Fruit fly (Drosophila melanogaster) whole organism, prepupa: Measurements from ENCODE around the gene CG12576.

ENCODE experiments used
- Blimp-1 ChIP-seq: fragments of 200-800 bp; sonication (Bioruptor generic); optimal IDR thresholded peaks from 3 replicates; lab custom pipeline; 2017; ENCODE audit warnings: missing biosample characterization, missing genetic modification characterization, mild to moderate bottlenecking, moderate library complexity, missing genetic modification reagents
- CG10631 ChIP-seq: fragments of 200-800 bp; sonication (Bioruptor generic); optimal IDR thresholded peaks from 2 replicates; lab custom pipeline; 2016; ENCODE audit warnings: missing biosample characterization, missing genetic modification characterization
- CG10669 ChIP-seq: fragments of 200-800 bp; sonication (Bioruptor generic); optimal IDR thresholded peaks from 3 replicates; lab custom pipeline; 2018; ENCODE audit warnings: missing biosample characterization, mild to moderate bottlenecking, missing genetic modification characterization, moderate library complexity
- CG11294 ChIP-seq: fragments of 200-800 bp; sonication (Bioruptor generic); IDR thresholded peaks from 2 replicates; pipeline ENCODE4 v1.3.6; 2022; ENCODE audit warnings: missing biosample characterization, missing genetic modification characterization
- CG11762 ChIP-seq: fragments of 200-800 bp; sonication (Bioruptor generic); optimal IDR thresholded peaks from 3 replicates; lab custom pipeline; 2016; ENCODE audit warnings: missing biosample characterization, missing genetic modification characterization; ENCODE audit not compliant: insufficient read depth
- CG15336 ChIP-seq: fragments of 200-800 bp; sonication (Bioruptor generic); IDR thresholded peaks from 2 replicates; pipeline ENCODE4 v1.3.6; 2022; ENCODE audit warnings: missing biosample characterization, missing genetic modification characterization
- CG1621 ChIP-seq: fragments of 200-800 bp; sonication (Bioruptor generic); optimal IDR thresholded peaks from 3 replicates; lab custom pipeline; 2018; ENCODE audit warnings: missing biosample characterization, mild to moderate bottlenecking, missing genetic modification characterization
- CG16779 ChIP-seq: fragments of 200-800 bp; sonication (Bioruptor generic); optimal IDR thresholded peaks from 3 replicates; lab custom pipeline; 2017; ENCODE audit warnings: missing biosample characterization, mild to moderate bottlenecking, missing genetic modification characterization
- CG3032 ChIP-seq: fragments of 200-800 bp; optimal IDR thresholded peaks from 2 replicates; lab custom pipeline; 2019; ENCODE audit warnings: missing biosample characterization, mild to moderate bottlenecking, missing genetic modification characterization, moderate library complexity
- CG31627 ChIP-seq: fragments of 200-800 bp; sonication (Bioruptor generic); optimal IDR thresholded peaks from 3 replicates; lab custom pipeline; 2016; ENCODE audit warnings: missing biosample characterization, missing genetic modification characterization
- CG32006 ChIP-seq: fragments of 200-800 bp; sonication (Bioruptor generic); optimal IDR thresholded peaks from 3 replicates; lab custom pipeline; 2017; ENCODE audit warnings: missing biosample characterization, mild to moderate bottlenecking, missing genetic modification characterization
- CG4318 ChIP-seq: fragments of 200-800 bp; sonication (Bioruptor generic); optimal IDR thresholded peaks from 3 replicates; lab custom pipeline; 2017; ENCODE audit warnings: missing biosample characterization, mild to moderate bottlenecking, missing genetic modification characterization
- CG6276 ChIP-seq: fragments of 200-800 bp; sonication (Bioruptor generic); optimal IDR thresholded peaks from 2 replicates; lab custom pipeline; 2017; ENCODE audit warnings: missing biosample characterization, mild to moderate bottlenecking, missing genetic modification characterization
- CG6808 ChIP-seq: fragments of 200-800 bp; sonication (Bioruptor generic); optimal IDR thresholded peaks from 3 replicates; lab custom pipeline; 2017; ENCODE audit warnings: missing biosample characterization, missing genetic modification characterization, mild to moderate bottlenecking, moderate library complexity, missing genetic modification reagents
- CG6854 ChIP-seq: fragments of 200-800 bp; sonication (Bioruptor generic); optimal IDR thresholded peaks from 2 replicates; lab custom pipeline; 2017; ENCODE audit warnings: missing biosample characterization, mild to moderate bottlenecking, missing genetic modification characterization
- CG7368 ChIP-seq: fragments of 200-800 bp; sonication (Bioruptor generic); optimal IDR thresholded peaks from 3 replicates; lab custom pipeline; 2016; ENCODE audit warnings: missing biosample characterization, missing genetic modification characterization
- CG8119 ChIP-seq: fragments of 200-800 bp; sonication (Bioruptor generic); IDR thresholded peaks from 3 replicates; pipeline ENCODE4 v1.3.6; 2022; ENCODE audit warnings: missing biosample characterization, missing genetic modification characterization
- CG9139 ChIP-seq: fragments of 200-800 bp; sonication (Bioruptor generic); optimal IDR thresholded peaks from 3 replicates; lab custom pipeline; 2017; ENCODE audit warnings: missing biosample characterization, mild to moderate bottlenecking, missing genetic modification characterization
- Eip75B ChIP-seq: fragments of 200-800 bp; sonication (Bioruptor generic); optimal IDR thresholded peaks from 3 replicates; lab custom pipeline; 2016; ENCODE audit warnings: missing biosample characterization, missing genetic modification characterization
- Eip78C ChIP-seq: fragments of 200-800 bp; sonication (Bioruptor generic); peaks from one replicate; lab custom pipeline; 2016; ENCODE audit warnings: missing biosample characterization, missing genetic modification characterization
- Eip93F ChIP-seq: fragments of 200-800 bp; sonication (Bioruptor generic); optimal IDR thresholded peaks from 2 replicates; lab custom pipeline; 2016; ENCODE audit warnings: missing biosample characterization, mild to moderate bottlenecking, missing genetic modification characterization
- Ets21C ChIP-seq: fragments of 200-800 bp; sonication (Bioruptor generic); optimal IDR thresholded peaks from 3 replicates; lab custom pipeline; 2016; ENCODE audit warnings: missing biosample characterization, missing genetic modification characterization
- Hr39 ChIP-seq: fragments of 200-800 bp; sonication (Bioruptor generic); optimal IDR thresholded peaks from 2 replicates; lab custom pipeline; 2016; ENCODE audit warnings: missing biosample characterization, missing genetic modification characterization
- Lpt ChIP-seq: fragments of 200-800 bp; sonication (Bioruptor generic); optimal IDR thresholded peaks from 3 replicates; lab custom pipeline; 2016; ENCODE audit warnings: missing biosample characterization, missing genetic modification characterization
- Met ChIP-seq: fragments of 200-800 bp; sonication (Bioruptor generic); optimal IDR thresholded peaks from 3 replicates; lab custom pipeline; 2016; ENCODE audit warnings: missing biosample characterization, missing genetic modification characterization
- Smox ChIP-seq: fragments of 200-800 bp; sonication (Bioruptor generic); optimal IDR thresholded peaks from 3 replicates; lab custom pipeline; 2016; ENCODE audit warnings: missing biosample characterization, missing genetic modification characterization
- Sox14 ChIP-seq: fragments of 200-800 bp; sonication (Bioruptor generic); optimal IDR thresholded peaks from 3 replicates; lab custom pipeline; 2016; ENCODE audit warnings: missing biosample characterization, missing genetic modification characterization
- Sox15 ChIP-seq: fragments of 200-800 bp; sonication (Bioruptor generic); optimal IDR thresholded peaks from 3 replicates; lab custom pipeline; 2016; ENCODE audit warnings: missing biosample characterization, missing genetic modification characterization
- acj6 ChIP-seq: fragments of 200-800 bp; sonication (Bioruptor generic); optimal IDR thresholded peaks from 3 replicates; lab custom pipeline; 2016; ENCODE audit warnings: missing biosample characterization, missing genetic modification characterization
- cyc ChIP-seq: fragments of 200-800 bp; sonication (Bioruptor generic); optimal IDR thresholded peaks from 3 replicates; lab custom pipeline; 2016; ENCODE audit warnings: missing biosample characterization, missing genetic modification characterization
- dac ChIP-seq: fragments of 200-800 bp; sonication (Bioruptor generic); optimal IDR thresholded peaks from 2 replicates; lab custom pipeline; 2017; ENCODE audit warnings: missing biosample characterization, mild to moderate bottlenecking, missing genetic modification characterization
- dsx ChIP-seq: fragments of 200-800 bp; optimal IDR thresholded peaks from 3 replicates; lab custom pipeline; 2019; ENCODE audit warnings: missing biosample characterization, mild to moderate bottlenecking, missing genetic modification characterization, moderate library complexity; ENCODE audit not compliant: poor library complexity, severe bottlenecking
- esn ChIP-seq: fragments of 200-800 bp; sonication (Bioruptor generic); optimal IDR thresholded peaks from 2 replicates; lab custom pipeline; 2016; ENCODE audit warnings: missing biosample characterization, mild to moderate bottlenecking, missing genetic modification characterization, moderate library complexity
- fd59A ChIP-seq: fragments of 200-800 bp; sonication (Bioruptor generic); optimal IDR thresholded peaks from 2 replicates; lab custom pipeline; 2017; ENCODE audit warnings: missing biosample characterization, mild to moderate bottlenecking, missing genetic modification characterization, missing genetic modification reagents
- fd85E ChIP-seq: fragments of 200-800 bp; sonication (Bioruptor generic); optimal IDR thresholded peaks from 3 replicates; lab custom pipeline; 2016; ENCODE audit warnings: missing biosample characterization, missing genetic modification characterization
- fkh ChIP-seq: fragments of 200-800 bp; sonication (Bioruptor generic); optimal IDR thresholded peaks from 3 replicates; lab custom pipeline; 2017; ENCODE audit warnings: missing biosample characterization, mild to moderate bottlenecking, missing genetic modification characterization, moderate library complexity
- lz ChIP-seq: fragments of 200-800 bp; sonication (Bioruptor generic); optimal IDR thresholded peaks from 3 replicates; lab custom pipeline; 2016; ENCODE audit warnings: missing biosample characterization, missing genetic modification characterization
- net ChIP-seq: fragments of 200-800 bp; sonication (Bioruptor generic); optimal IDR thresholded peaks from 3 replicates; lab custom pipeline; 2016; ENCODE audit warnings: missing biosample characterization, missing genetic modification characterization
- pdm3 ChIP-seq: fragments of 200-800 bp; sonication (Bioruptor generic); optimal IDR thresholded peaks from 3 replicates; lab custom pipeline; 2016; ENCODE audit warnings: missing biosample characterization, missing genetic modification characterization
- salr ChIP-seq, 2 experiments: fragments of 200-800 bp; sonication (Bioruptor generic); optimal IDR thresholded peaks; 3 replicates each; lab custom pipeline; 2016 to 2018; ENCODE audit warnings: missing biosample characterization in 2 of 2, missing genetic modification characterization in 2 of 2, mild to moderate bottlenecking in 1 of 2
- spab ChIP-seq: fragments of 200-800 bp; sonication (Bioruptor generic); optimal IDR thresholded peaks from 2 replicates; lab custom pipeline; 2017; ENCODE audit warnings: missing biosample characterization, mild to moderate bottlenecking, missing genetic modification characterization, missing genetic modification reagents
- ss ChIP-seq, 2 experiments: fragments of 200-800 bp; sonication (Bioruptor generic); optimal IDR thresholded peaks; 2 replicates in 1 of 2; 3 replicates in 1 of 2; lab custom pipeline; 2017 to 2018; ENCODE audit warnings: mild to moderate bottlenecking in 2 of 2, missing biosample characterization in 2 of 2, missing genetic modification characterization in 2 of 2, moderate library complexity in 1 of 2
- svp ChIP-seq: fragments of 200-800 bp; sonication (Bioruptor generic); peaks from one replicate; lab custom pipeline; 2016; ENCODE audit warnings: missing biosample characterization, missing genetic modification characterization
- topi ChIP-seq: fragments of 200-800 bp; sonication (Bioruptor generic); optimal IDR thresholded peaks from 3 replicates; lab custom pipeline; 2016; ENCODE audit warnings: missing biosample characterization, missing genetic modification characterization
- vri ChIP-seq: fragments of 200-800 bp; sonication (Bioruptor generic); optimal IDR thresholded peaks from 3 replicates; lab custom pipeline; 2016; ENCODE audit warnings: missing biosample characterization, mild to moderate bottlenecking, missing genetic modification characterization

Gene CG12576

dm6 chrX:22502225-22502624, 20.1 kb upstream of the CG12576 start:
- TF ChIP-seq CG10669 (GFP tag; lab: Kevin White, UChicago) (no peak), fd85E (GFP tag; lab: Kevin White, UChicago) (no peak), CG7368 (GFP tag; lab: Kevin White, UChicago) (no peak), CG10631 (GFP tag; lab: Kevin White, UChicago) (no peak), net (GFP tag; lab: Kevin White, UChicago) (no peak), svp (GFP tag; lab: Kevin White, UChicago) (no peak)
- TF ChIP-seq, all 60 proteins: peak for 0

DNA sequence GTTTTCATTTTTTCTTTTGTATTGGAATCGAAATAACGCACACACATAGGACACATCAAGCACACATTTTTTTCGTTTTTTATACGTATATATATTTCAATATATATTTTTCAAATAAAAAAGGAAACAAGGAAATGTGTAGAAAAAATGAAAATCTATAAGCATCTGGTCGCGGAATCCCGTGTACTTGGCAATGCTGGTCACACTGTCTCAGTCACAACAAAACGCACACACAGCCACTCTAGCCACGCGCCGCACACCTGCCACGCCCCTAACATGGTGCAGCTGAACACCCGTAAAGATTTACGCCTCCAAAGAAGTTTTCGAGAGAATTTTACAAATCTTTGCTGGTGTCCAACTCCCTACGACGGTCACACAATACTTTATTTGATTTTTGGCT, 17.4 kb upstream of the CG12576 start:
- no peak for TF ChIP-seq fd59A (GFP tag; lab: Kevin White, UChicago)
- TF ChIP-seq CG7368 (GFP tag; lab: Kevin White, UChicago), result no peak
- no peak for TF ChIP-seq CG6854
- no peak for TF ChIP-seq CG6808
- TF ChIP-seq CG8119 (GFP tag; lab: Robert Waterston, UW), result no peak

DNA sequence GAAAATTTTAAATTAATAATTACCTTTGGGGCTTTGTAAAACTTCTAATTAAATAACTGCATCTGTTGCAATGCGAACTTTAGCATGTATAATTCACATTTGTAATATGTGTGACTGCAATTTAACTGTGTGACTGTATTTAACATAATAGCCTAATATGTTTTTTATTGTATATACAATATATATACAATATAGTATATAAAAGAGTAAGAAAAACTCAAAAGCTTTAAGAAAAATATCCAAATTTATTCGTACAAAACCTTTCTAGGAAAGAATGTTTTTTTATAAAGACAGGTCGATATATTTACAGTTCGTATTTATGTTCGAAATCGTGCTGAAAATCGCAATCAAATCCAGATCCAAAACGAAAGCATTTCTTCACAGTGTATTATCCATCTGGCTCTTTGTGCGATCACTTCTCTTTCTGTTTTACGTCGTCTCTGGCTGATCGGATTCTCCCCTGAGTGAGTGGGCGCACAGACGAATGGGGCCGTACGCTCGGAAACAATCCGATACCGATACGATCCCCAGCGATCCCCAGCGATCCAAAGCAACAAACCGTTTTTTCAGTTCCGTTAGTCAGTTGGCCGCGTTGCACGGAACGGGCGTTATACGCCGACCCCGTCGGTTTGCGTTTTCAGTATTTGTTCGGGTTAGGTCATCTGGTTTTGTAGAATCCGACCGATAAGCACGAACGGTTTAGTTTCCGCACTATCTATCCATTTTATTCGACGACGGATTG, 9.0 kb upstream of the CG12576 start:
- TF ChIP-seq CG3032 (peak; percentile 56), Sox15 (peak; percentile 66), cyc (GFP tag; lab: Kevin White, UChicago) (peak; percentile 3), CG10669 (GFP tag; lab: Kevin White, UChicago) (peak; percentile 55), vri (GFP tag; lab: Kevin White, UChicago) (peak; percentile 71), Ets21C (GFP tag; lab: Kevin White, UChicago) (peak; percentile 7), CG16779 (no peak), CG11294 (no peak), fd85E (GFP tag; lab: Kevin White, UChicago) (peak; percentile 32), Hr39 (GFP tag; lab: Kevin White, UChicago) (peak; percentile 48), topi (GFP tag; lab: Kevin White, UChicago) (no peak), dac (no peak), CG31627 (peak; percentile 44), CG15336 (no peak), net (GFP tag; lab: Kevin White, UChicago) (peak; percentile 54), Lpt (peak; percentile 8), CG4318 (GFP tag; lab: Kevin White, UChicago) (peak; percentile 56), esn (peak; percentile 68), Eip75B (peak; percentile 31), acj6 (GFP tag; lab: Kevin White, UChicago) (peak; percentile 74), spab (GFP tag; lab: Kevin White, UChicago) (peak; percentile 50), Eip93F (GFP tag; lab: Kevin White, UChicago) (no peak), fkh (GFP tag; lab: Kevin White, UChicago) (no peak), Eip78C (peak; percentile 83), svp (GFP tag; lab: Kevin White, UChicago) (peak; percentile 82), CG1621 (no peak), CG6276 (GFP tag; lab: Kevin White, UChicago) (peak; percentile 42), ss (GFP tag; optimal IDR thresholded peaks at IDR 0.05; lab: Kevin White, UChicago) (no peak), Smox (GFP tag; lab: Kevin White, UChicago) (no peak), CG6808 (peak; percentile 67), lz (peak; percentile 30), CG10631 (GFP tag; lab: Kevin White, UChicago) (peak; percentile 71), CG7368 (GFP tag; lab: Kevin White, UChicago) (peak; percentile 13), CG32006 (GFP tag; lab: Kevin White, UChicago) (peak; percentile 76), dsx (no peak), CG11762 (GFP tag; lab: Kevin White, UChicago) (peak; percentile 49), salr (GFP tag; optimal IDR thresholded peaks at IDR 0.05; lab: Kevin White, UChicago) (peak in 1 of 2 experiments; percentile 70), Blimp-1 (GFP tag; lab: Kevin White, UChicago) (peak; percentile 44), CG9139 (GFP tag; lab: Kevin White, UChicago) (peak; percentile 0), Sox14 (no peak), pdm3 (GFP tag; lab: Kevin White, UChicago) (peak; percentile 51), Met (GFP tag; lab: Kevin White, UChicago) (peak; percentile 44)
